Worm (Caenorhabditis elegans) whole organism, L1 larva: Measurements from ENCODE around the gene Y62E10A.13.
A peak's percentile ranks its signal among the peaks of the same experiment; 100 is the strongest.

ENCODE experiments used
- Y116A8C.19 ChIP-seq: sonication (generic microtip); optimal IDR thresholded peaks from 2 replicates; lab custom pipeline; 2016; ENCODE audit warnings: missing compliant biosample characterization, missing genetic modification characterization, borderline replicate concordance
- aha-1 ChIP-seq: fragments of 150-350 bp; optimal IDR thresholded peaks from 2 replicates; lab custom pipeline; 2014; ENCODE audit warnings: missing biosample characterization, missing genetic modification characterization
- aly-2 ChIP-seq: fragments of 150-350 bp; optimal IDR thresholded peaks from 2 replicates; lab custom pipeline; 2014; ENCODE audit warnings: missing biosample characterization, missing genetic modification characterization
- ceh-82 ChIP-seq, 3 experiments: fragments of 150-350 bp in 1 of 3; sonication (generic microtip) in 2 of 3; optimal IDR thresholded peaks; 2 replicates each; lab custom pipeline; 2014 to 2017; ENCODE audit warnings: missing biosample characterization in 3 of 3, missing genetic modification characterization in 3 of 3
- ceh-88 ChIP-seq: fragments of 200-800 bp; sonication (Bioruptor generic); IDR thresholded peaks from 2 replicates; pipeline ENCODE4 v1.3.6; 2022; ENCODE audit warnings: missing genetic modification characterization, missing compliant biosample characterization
- egl-13 ChIP-seq: sonication (generic microtip); optimal IDR thresholded peaks from 2 replicates; lab custom pipeline; 2016; ENCODE audit warnings: missing genotype, missing genetic modification reagents, missing genetic modification characterization, missing compliant biosample characterization
- elt-2 ChIP-seq: sonication (generic microtip); optimal IDR thresholded peaks from 2 replicates; lab custom pipeline; 2016; ENCODE audit warnings: missing genetic modification characterization, mild to moderate bottlenecking, inconsistent platforms, missing compliant biosample characterization, missing genetic modification reagents
- elt-3 ChIP-seq, 6 experiments: fragments of 150-350 bp in 1 of 6; sonication (generic microtip); optimal IDR thresholded peaks; 2 replicates each; lab custom pipeline; 2017 to 2018; ENCODE audit warnings: missing biosample characterization in 6 of 6, missing genetic modification characterization in 6 of 6, inconsistent platforms in 1 of 6
- hpl-2 ChIP-seq: fragments of 150-350 bp; optimal IDR thresholded peaks from 2 replicates; lab custom pipeline; 2014; ENCODE audit warnings: missing biosample characterization, missing genetic modification reagents, missing genetic modification characterization
- jun-1 ChIP-seq: fragments of 150-350 bp; optimal IDR thresholded peaks from 2 replicates; lab custom pipeline; 2014; ENCODE audit warnings: missing biosample characterization, missing genetic modification reagents, missing genetic modification characterization
- lin-14 ChIP-seq: fragments of 200-800 bp; sonication (Bioruptor generic); optimal IDR thresholded peaks from 2 replicates; lab custom pipeline; 2018; ENCODE audit warnings: mild to moderate bottlenecking, missing genetic modification characterization, moderate library complexity, missing compliant biosample characterization
- lin-15B ChIP-seq: fragments of 150-350 bp; sonication (generic microtip); optimal IDR thresholded peaks from 3 replicates; lab custom pipeline; 2014; ENCODE audit warnings: missing biosample characterization, missing genetic modification characterization
- lin-39 ChIP-seq: fragments of 150-350 bp; optimal IDR thresholded peaks from 2 replicates; lab custom pipeline; 2014; ENCODE audit warnings: missing biosample characterization, missing genetic modification reagents, missing genetic modification characterization
- lir-3 ChIP-seq: sonication (generic microtip); optimal IDR thresholded peaks from 2 replicates; lab custom pipeline; 2016; ENCODE audit warnings: mild to moderate bottlenecking, missing genetic modification characterization, moderate library complexity, missing compliant biosample characterization; ENCODE audit not compliant: poor library complexity
- lsy-2 ChIP-seq, 2 experiments: fragments of 150-350 bp; optimal IDR thresholded peaks; 2 replicates each; lab custom pipeline; 2014; ENCODE audit warnings: missing biosample characterization in 2 of 2, missing genetic modification characterization in 2 of 2
- mab-9 ChIP-seq: fragments of 200-800 bp; sonication (Bioruptor generic); IDR thresholded peaks from 2 replicates; pipeline ENCODE4 v1.3.6; 2022; ENCODE audit warnings: missing genetic modification reagents, missing genetic modification characterization, missing compliant biosample characterization
- mef-2 ChIP-seq: fragments of 150-350 bp; optimal IDR thresholded peaks from 2 replicates; lab custom pipeline; 2014; ENCODE audit warnings: missing biosample characterization, missing genetic modification characterization
- nhr-11 ChIP-seq: fragments of 150-350 bp; optimal IDR thresholded peaks from 2 replicates; lab custom pipeline; 2014; ENCODE audit warnings: missing biosample characterization, missing genetic modification characterization
- nhr-20 ChIP-seq: sonication (generic microtip); optimal IDR thresholded peaks from 2 replicates; lab custom pipeline; 2016; ENCODE audit warnings: mild to moderate bottlenecking, missing genetic modification characterization, missing compliant biosample characterization
- nhr-28 ChIP-seq: fragments of 150-350 bp; optimal IDR thresholded peaks from 2 replicates; lab custom pipeline; 2014; ENCODE audit warnings: missing biosample characterization, missing genetic modification characterization
- nhr-47 ChIP-seq: sonication (generic microtip); optimal IDR thresholded peaks from 2 replicates; lab custom pipeline; 2016; ENCODE audit warnings: mild to moderate bottlenecking, missing genetic modification characterization, moderate library complexity, missing compliant biosample characterization
- nhr-71 ChIP-seq: sonication (generic microtip); optimal IDR thresholded peaks from 2 replicates; lab custom pipeline; 2016; ENCODE audit warnings: mild to moderate bottlenecking, missing genetic modification characterization, moderate library complexity, missing compliant biosample characterization
- nhr-76 ChIP-seq: sonication (generic microtip); optimal IDR thresholded peaks from 2 replicates; lab custom pipeline; 2017; ENCODE audit warnings: missing biosample characterization, missing genetic modification characterization
- nhr-85 ChIP-seq: sonication (generic microtip); peaks from one replicate; lab custom pipeline; 2016; ENCODE audit warnings: missing genetic modification characterization, inconsistent platforms, missing compliant biosample characterization
- nhr-90 ChIP-seq: sonication (generic microtip); optimal IDR thresholded peaks from 2 replicates; lab custom pipeline; 2016; ENCODE audit warnings: mild to moderate bottlenecking, missing genetic modification characterization, missing compliant biosample characterization; ENCODE audit not compliant: poor library complexity
- pqm-1 ChIP-seq: sonication (generic microtip); optimal IDR thresholded peaks from 3 replicates; lab custom pipeline; 2017; ENCODE audit warnings: missing biosample characterization, missing genetic modification characterization
- skn-1 ChIP-seq: fragments of 150-350 bp; optimal IDR thresholded peaks from 2 replicates; lab custom pipeline; 2014; ENCODE audit warnings: missing biosample characterization, missing genetic modification characterization
- snu-23 ChIP-seq: sonication (generic microtip); optimal IDR thresholded peaks from 2 replicates; lab custom pipeline; 2016; ENCODE audit warnings: missing genetic modification characterization, missing compliant biosample characterization
- tbx-2 ChIP-seq: sonication (generic microtip); optimal IDR thresholded peaks from 2 replicates; lab custom pipeline; 2016; ENCODE audit warnings: missing genetic modification characterization, missing compliant biosample characterization
- tlp-1 ChIP-seq: fragments of 150-350 bp; optimal IDR thresholded peaks from 2 replicates; lab custom pipeline; 2014; ENCODE audit warnings: missing biosample characterization, missing genetic modification characterization
- vab-15 ChIP-seq: sonication (generic microtip); optimal IDR thresholded peaks from 2 replicates; lab custom pipeline; 2017; ENCODE audit warnings: missing genotype, mild to moderate bottlenecking, missing genetic modification characterization, missing compliant biosample characterization
- zip-4 ChIP-seq: fragments of 200-800 bp; sonication (Bioruptor generic); optimal IDR thresholded peaks from 2 replicates; lab custom pipeline; 2018; ENCODE audit warnings: mild to moderate bottlenecking, missing genetic modification characterization, moderate library complexity, missing compliant biosample characterization
- ztf-11 ChIP-seq, 2 experiments: sonication (generic microtip); optimal IDR thresholded peaks; 2 replicates each; lab custom pipeline; 2016 to 2017; ENCODE audit warnings: missing genetic modification characterization in 2 of 2, missing biosample characterization in 1 of 2, missing compliant biosample characterization in 1 of 2
- ztf-4 ChIP-seq: fragments of 150-350 bp; optimal IDR thresholded peaks from 2 replicates; lab custom pipeline; 2014; ENCODE audit warnings: missing biosample characterization, missing genetic modification characterization

The Y62E10A.13 gene

DNA sequence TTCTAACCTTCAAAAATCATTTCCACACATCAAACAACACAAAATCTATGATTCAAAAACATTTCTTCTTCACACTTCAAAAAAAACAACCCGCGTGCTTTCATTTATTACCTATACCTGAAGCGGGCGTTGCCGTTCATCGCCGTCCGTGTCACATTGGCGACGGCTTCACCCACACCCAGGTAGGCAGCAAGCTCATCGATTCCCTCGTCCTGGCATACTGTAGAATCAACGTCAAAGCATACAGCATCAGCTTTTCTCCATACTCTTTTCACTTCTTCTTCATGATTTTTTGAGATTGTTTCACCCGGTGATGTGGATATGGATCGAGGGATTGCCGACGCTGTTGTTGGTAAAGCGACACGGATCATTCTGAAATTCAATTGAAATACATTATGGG is 6.6 kb downstream of the Y62E10A.13 start:
- TF ChIP-seq vab-15 (tag; lab: Kevin White, UChicago) = no peak
- TF ChIP-seq zip-4 = no peak
- TF ChIP-seq, all 84 proteins: peak for 0

DNA sequence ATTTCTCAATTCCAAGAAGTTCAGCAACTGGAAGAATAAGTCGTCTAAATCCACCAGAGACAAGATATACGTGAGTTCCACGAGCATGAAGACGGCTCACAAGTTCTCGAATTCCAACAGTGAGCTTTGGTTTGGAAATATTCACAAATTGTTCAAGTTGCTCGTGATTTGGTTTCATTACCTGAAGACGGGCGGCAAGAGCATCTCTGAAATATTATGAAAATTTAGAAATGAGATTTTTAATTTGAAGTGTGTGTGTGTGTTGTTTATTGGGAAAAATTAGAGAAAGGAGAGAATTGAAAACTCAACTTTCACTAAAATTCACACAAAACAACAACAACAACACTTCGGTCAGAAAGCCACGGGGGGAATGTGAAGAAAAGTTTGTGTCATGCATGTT is 8.1 kb downstream of the Y62E10A.13 start:
- TF ChIP-seq skn-1 = no peak
- TF ChIP-seq nhr-47 = peak; percentile 0

DNA sequence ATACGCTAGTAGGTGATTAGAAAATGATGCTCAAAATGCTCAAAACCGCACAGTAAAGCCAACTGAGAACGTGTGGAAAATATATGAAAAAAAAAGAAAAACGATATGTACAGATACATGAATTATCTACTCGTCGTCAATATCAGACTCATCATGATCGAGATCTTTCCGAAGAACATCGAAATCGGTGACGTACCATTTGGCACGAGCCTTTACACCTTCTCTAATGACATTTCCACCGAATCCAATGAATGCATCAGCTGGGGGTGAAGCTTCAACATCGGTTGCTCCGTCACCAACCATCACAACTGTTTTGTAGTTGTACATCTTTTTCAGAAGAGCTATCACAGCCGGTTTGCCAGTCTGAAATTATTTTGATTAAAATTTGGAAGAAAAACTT is 9.6 kb downstream of the Y62E10A.13 start:
- TF ChIP-seq mef-2 (tag; lab: Kevin White, UChicago) (no peak), ztf-4 (tag; lab: Kevin White, UChicago) (no peak), nhr-28 (tag; lab: Kevin White, UChicago) (no peak), elt-3 (tag; optimal IDR thresholded peaks at IDR 0.05; lab: Kevin White, UChicago) (no peak), ceh-88 (GFP tag; lab: Robert Waterston, UW) (no peak), lin-15B (tag; lab: Kevin White, UChicago) (no peak), tbx-2 (tag; lab: Kevin White, UChicago) (no peak), Y116A8C.19 (tag; lab: Kevin White, UChicago) (no peak)

DNA sequence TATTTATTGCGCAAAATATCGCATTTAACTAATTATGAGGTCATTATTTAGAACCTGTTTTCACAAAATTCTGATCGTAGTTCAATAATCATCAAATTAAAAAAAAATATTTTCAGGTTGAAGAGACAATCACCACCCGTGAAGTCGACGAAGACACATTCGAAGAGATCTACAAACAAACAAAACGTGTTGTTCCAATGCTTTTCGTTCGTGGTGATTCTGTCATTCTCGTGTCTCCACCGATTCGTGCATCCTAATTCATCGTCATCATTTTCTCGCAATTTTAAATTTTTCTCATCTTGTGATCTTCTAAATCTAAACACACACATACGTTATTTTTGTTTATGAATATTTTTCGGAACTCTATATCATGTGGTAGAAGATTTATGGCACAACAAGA is 10.1 kb downstream of the Y62E10A.13 start:
- no peak for TF ChIP-seq vab-15 (tag; lab: Kevin White, UChicago)
- TF ChIP-seq nhr-85 (tag; lab: Kevin White, UChicago) = peak; percentile 65
- TF ChIP-seq lir-3 (tag; lab: Kevin White, UChicago) = no peak
- no peak for TF ChIP-seq hpl-2 (GFP tag; lab: Kevin White, UChicago)
- no peak for TF ChIP-seq nhr-11 (tag; lab: Kevin White, UChicago)
- TF ChIP-seq nhr-71 (tag; lab: Kevin White, UChicago) = peak; percentile 42
- TF ChIP-seq ceh-82 (tag; optimal IDR thresholded peaks at IDR 0.05; lab: Kevin White, UChicago) = no peak
- TF ChIP-seq tbx-2 (tag; lab: Kevin White, UChicago) = peak; percentile 12
- TF ChIP-seq nhr-76 = no peak
- TF ChIP-seq pqm-1 (tag; lab: Kevin White, UChicago) = no peak
- TF ChIP-seq egl-13 (tag; lab: Kevin White, UChicago) = no peak
- TF ChIP-seq skn-1 = no peak
- TF ChIP-seq nhr-90 (tag; lab: Kevin White, UChicago) = peak; percentile 30
- TF ChIP-seq snu-23 = peak; percentile 17
- no peak for TF ChIP-seq aha-1 (tag; lab: Kevin White, UChicago)
- TF ChIP-seq jun-1 (tag; lab: Kevin White, UChicago) = no peak
- TF ChIP-seq mab-9 = no peak
- TF ChIP-seq tlp-1 (tag; lab: Kevin White, UChicago) = no peak
- peak; percentile 47 for TF ChIP-seq aly-2 (tag; lab: Kevin White, UChicago)
- TF ChIP-seq nhr-47 = peak; percentile 16
- no peak for TF ChIP-seq lin-14 (GFP tag; lab: Kevin White, UChicago)
- TF ChIP-seq lin-39 = no peak
- TF ChIP-seq nhr-20 (tag; lab: Kevin White, UChicago) = peak; percentile 3
- no peak for TF ChIP-seq ztf-11 (tag; optimal IDR thresholded peaks at IDR 0.05; lab: Kevin White, UChicago)
- TF ChIP-seq lsy-2 (tag; optimal IDR thresholded peaks at IDR 0.05; lab: Kevin White, UChicago) = no peak

DNA sequence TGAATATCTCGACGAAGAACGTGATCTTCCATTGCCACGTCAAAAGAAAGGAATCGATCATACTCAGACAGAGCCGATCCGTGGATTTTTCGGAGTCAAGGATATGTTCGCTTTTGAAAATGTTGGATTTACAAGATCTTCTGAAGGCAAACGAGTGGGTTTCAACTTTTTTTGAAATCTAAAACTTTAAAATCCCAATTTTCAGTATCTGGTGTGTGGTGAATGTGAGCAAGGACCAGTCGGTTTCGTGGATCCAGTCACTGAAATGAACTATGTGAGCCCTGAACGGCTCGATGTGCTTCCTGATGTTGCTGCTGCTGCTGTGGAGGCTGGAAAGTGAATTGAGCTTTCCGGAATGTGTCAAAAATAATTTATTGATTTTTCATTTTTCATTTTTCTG is 11.9 kb downstream of the Y62E10A.13 start, which contains the start of gene lsm-3:
Gene lsm-3 (plus strand): TSS at position 301 of the 400 bp plus-strand sequence.
- TF ChIP-seq elt-2 = no peak
